Worm (Caenorhabditis elegans): ENCODE results near the gene cpx-2.
A peak's percentile ranks its signal among the peaks of the same experiment; 100 is the strongest.

The cpx-2 gene

ce11 chrX:13021446-13021845 lies 49.6 kb downstream of the cpx-2 start:
- TF ChIP-seq snu-23 (GFP tag; optimal IDR thresholded peaks at IDR 0.05) (no peak), lin-14 (GFP tag; optimal IDR thresholded peaks at IDR 0.05) (peak; percentile 3)

All from whole organism, L1 larva.